Fruit fly (Drosophila melanogaster) whole organism, adult: ENCODE data around the gene Rlb1.
A peak's percentile ranks its signal among the peaks of the same experiment; 100 is the strongest.

Experiments
- CG11617 ChIP-seq: fragments of 200-800 bp; sonication (Bioruptor generic); optimal IDR thresholded peaks from 2 replicates; lab custom pipeline; 2017; ENCODE audit warnings: mild to moderate bottlenecking, missing biosample characterization, missing genetic modification reagents, missing genetic modification characterization
- CG12768 ChIP-seq: fragments of 200-800 bp; sonication (Bioruptor generic); optimal IDR thresholded peaks from 2 replicates; lab custom pipeline; 2017; ENCODE audit warnings: missing biosample characterization, missing genetic modification characterization, mild to moderate bottlenecking, moderate library complexity, missing genetic modification reagents
- CG14711 ChIP-seq: fragments of 200-800 bp; sonication (Bioruptor generic); optimal IDR thresholded peaks from 2 replicates; lab custom pipeline; 2018; ENCODE audit warnings: missing biosample characterization, mild to moderate bottlenecking, missing genetic modification characterization, moderate library complexity
- CG1620 ChIP-seq: fragments of 200-800 bp; sonication (Bioruptor generic); optimal IDR thresholded peaks from 2 replicates; lab custom pipeline; 2016; ENCODE audit warnings: missing biosample characterization, missing genetic modification characterization
- CG33017 ChIP-seq: fragments of 200-800 bp; sonication (Bioruptor generic); optimal IDR thresholded peaks from 2 replicates; lab custom pipeline; 2018; ENCODE audit warnings: missing biosample characterization, mild to moderate bottlenecking, missing genetic modification characterization, moderate library complexity
- CG5204 ChIP-seq: fragments of 200-800 bp; sonication (Bioruptor generic); optimal IDR thresholded peaks from 2 replicates; lab custom pipeline; 2016; ENCODE audit warnings: missing biosample characterization, missing genetic modification characterization
- CG7045 ChIP-seq: fragments of 200-800 bp; sonication (Bioruptor generic); optimal IDR thresholded peaks from 2 replicates; lab custom pipeline; 2017; ENCODE audit warnings: missing biosample characterization, mild to moderate bottlenecking, missing genetic modification characterization
- CG7101 ChIP-seq: fragments of 200-800 bp; sonication (Bioruptor generic); optimal IDR thresholded peaks from 2 replicates; lab custom pipeline; 2018; ENCODE audit warnings: missing biosample characterization, mild to moderate bottlenecking, missing genetic modification characterization, moderate library complexity
- Clk ChIP-seq: fragments of 200-800 bp; sonication (Bioruptor generic); optimal IDR thresholded peaks from 2 replicates; lab custom pipeline; 2017; ENCODE audit warnings: missing biosample characterization, missing genetic modification characterization
- Crg-1 ChIP-seq: fragments of 200-800 bp; sonication (Bioruptor generic); optimal IDR thresholded peaks from 2 replicates; lab custom pipeline; 2016; ENCODE audit warnings: missing biosample characterization, missing genetic modification characterization
- Hr96 ChIP-seq: fragments of 200-800 bp; sonication (Bioruptor generic); optimal IDR thresholded peaks from 2 replicates; lab custom pipeline; 2016; ENCODE audit warnings: missing biosample characterization, missing genetic modification characterization
- Mnt ChIP-seq: fragments of 200-800 bp; sonication (Bioruptor generic); optimal IDR thresholded peaks from 2 replicates; lab custom pipeline; 2016; ENCODE audit warnings: missing biosample characterization, mild to moderate bottlenecking, missing genetic modification characterization
- bab1 ChIP-seq: fragments of 200-800 bp; sonication (Bioruptor generic); optimal IDR thresholded peaks from 3 replicates; lab custom pipeline; 2019; ENCODE audit warnings: missing biosample characterization, mild to moderate bottlenecking, missing genetic modification characterization, moderate library complexity
- cic ChIP-seq: fragments of 200-800 bp; sonication (Bioruptor generic); optimal IDR thresholded peaks from 2 replicates; lab custom pipeline; 2017; ENCODE audit warnings: missing biosample characterization, mild to moderate bottlenecking, missing genetic modification characterization, moderate library complexity
- cnc ChIP-seq, 2 experiments: fragments of >200 bp; optimal IDR thresholded peaks; 2 replicates each; lab custom pipeline; 2017
- kay ChIP-seq: fragments of 200-800 bp; sonication (Bioruptor generic); peaks from one replicate; lab custom pipeline; 2016; ENCODE audit warnings: missing biosample characterization, missing genetic modification characterization, borderline replicate concordance
- ovo ChIP-seq: fragments of 200-800 bp; sonication (Bioruptor generic); optimal IDR thresholded peaks from 2 replicates; lab custom pipeline; 2016; ENCODE audit warnings: missing biosample characterization, missing genetic modification characterization
- pad ChIP-seq: fragments of 200-800 bp; sonication (Bioruptor generic); optimal IDR thresholded peaks from 3 replicates; lab custom pipeline; 2017; ENCODE audit warnings: missing biosample characterization, missing genetic modification characterization, mild to moderate bottlenecking, moderate library complexity, missing genetic modification reagents
- tj ChIP-seq: fragments of 200-800 bp; sonication (Bioruptor generic); optimal IDR thresholded peaks from 3 replicates; lab custom pipeline; 2017; ENCODE audit warnings: missing biosample characterization, mild to moderate bottlenecking, missing genetic modification characterization, moderate library complexity
- toe ChIP-seq: fragments of 200-800 bp; sonication (Bioruptor generic); optimal IDR thresholded peaks from 2 replicates; lab custom pipeline; 2016; ENCODE audit warnings: missing biosample characterization, missing genetic modification characterization

Gene Rlb1

dm6 chr3R:9500193-9501051 lies 12.7 kb upstream of the Rlb1 start:
- TF ChIP-seq CG12768 (GFP tag; lab: Kevin White, UChicago) (no peak), kay (GFP tag; lab: Kevin White, UChicago) (peak; percentile 37), Mnt (GFP tag; lab: Kevin White, UChicago) (no peak), tj (GFP tag; lab: Kevin White, UChicago) (peak; percentile 17), CG7045 (GFP tag; lab: Kevin White, UChicago) (no peak), CG5204 (GFP tag; lab: Kevin White, UChicago) (no peak), Hr96 (GFP tag; lab: Kevin White, UChicago) (no peak)

- TF ChIP-seq CG14711 (tag; lab: Kevin White, UChicago) (no peak), ovo (peak; percentile 34)
These were observed 11.4 kb upstream of the Rlb1 start for dm6 chr3R:9501489-9502415.

dm6 chr3R:9502416-9502763 lies 10.7 kb upstream of the Rlb1 start, which contains the start of gene RhoL:
Gene RhoL, minus strand, starts transcription at chr3R:9502581.
- peak; percentile 7 for TF ChIP-seq CG14711 (tag; lab: Kevin White, UChicago)
- no peak for TF ChIP-seq kay (GFP tag; lab: Kevin White, UChicago)
- no peak for TF ChIP-seq Clk (GFP tag; lab: Kevin White, UChicago)
- TF ChIP-seq CG11617 (GFP tag; lab: Kevin White, UChicago), result peak; percentile 8
- peak; percentile 47 for TF ChIP-seq tj (GFP tag; lab: Kevin White, UChicago)
- no peak for TF ChIP-seq Crg-1 (GFP tag; lab: Kevin White, UChicago)
- TF ChIP-seq Mnt (GFP tag; lab: Kevin White, UChicago), result peak; percentile 81
- TF ChIP-seq cic (GFP tag; lab: Kevin White, UChicago), result peak; percentile 82
- TF ChIP-seq CG12768 (GFP tag; lab: Kevin White, UChicago), result peak; percentile 79
- TF ChIP-seq bab1, result peak; percentile 67
- TF ChIP-seq CG1620 (GFP tag; lab: Kevin White, UChicago), result no peak
- peak; percentile 54 for TF ChIP-seq CG33017 (tag; lab: Kevin White, UChicago)

- TF ChIP-seq tj (GFP tag; lab: Kevin White, UChicago), result peak; percentile 49
- no peak for TF ChIP-seq CG5204 (GFP tag; lab: Kevin White, UChicago)
- peak; percentile 69 for TF ChIP-seq cic (GFP tag; lab: Kevin White, UChicago)
- peak; percentile 47 for TF ChIP-seq CG11617 (GFP tag; lab: Kevin White, UChicago)
- TF ChIP-seq CG1620 (GFP tag; lab: Kevin White, UChicago), result no peak
- peak; percentile 52 for TF ChIP-seq CG7045 (GFP tag; lab: Kevin White, UChicago)
- TF ChIP-seq toe, result no peak
- peak; percentile 39 for TF ChIP-seq CG7101 (tag; lab: Kevin White, UChicago)
- TF ChIP-seq CG12768 (GFP tag; lab: Kevin White, UChicago), result peak; percentile 60
- TF ChIP-seq bab1, result no peak
- TF ChIP-seq Crg-1 (GFP tag; lab: Kevin White, UChicago), result no peak
- peak; percentile 42 for TF ChIP-seq Mnt (GFP tag; lab: Kevin White, UChicago)
- no peak for TF ChIP-seq Clk (GFP tag; lab: Kevin White, UChicago)
- TF ChIP-seq CG33017 (tag; lab: Kevin White, UChicago), result peak; percentile 17
- TF ChIP-seq cnc (optimal IDR thresholded peaks at IDR 0.05; lab: Kevin White, UChicago), result no peak
- no peak for TF ChIP-seq CG14711 (tag; lab: Kevin White, UChicago)
These were observed 9.6 kb upstream of the Rlb1 start for dm6 chr3R:9503329-9504088.

- TF ChIP-seq CG14711 (tag; lab: Kevin White, UChicago) (peak; percentile 50), cic (GFP tag; lab: Kevin White, UChicago) (no peak), Crg-1 (GFP tag; lab: Kevin White, UChicago) (no peak), bab1 (peak; percentile 66), Clk (GFP tag; lab: Kevin White, UChicago) (no peak), tj (GFP tag; lab: Kevin White, UChicago) (no peak), toe (no peak), CG1620 (GFP tag; lab: Kevin White, UChicago) (no peak), cnc (optimal IDR thresholded peaks at IDR 0.05; lab: Kevin White, UChicago) (no peak), pad (GFP tag; lab: Kevin White, UChicago) (no peak), CG7045 (GFP tag; lab: Kevin White, UChicago) (no peak), CG12768 (GFP tag; lab: Kevin White, UChicago) (no peak), Mnt (GFP tag; lab: Kevin White, UChicago) (peak; percentile 38), kay (GFP tag; lab: Kevin White, UChicago) (peak; percentile 93), CG11617 (GFP tag; lab: Kevin White, UChicago) (no peak), ovo (no peak), Hr96 (GFP tag; lab: Kevin White, UChicago) (no peak), CG5204 (GFP tag; lab: Kevin White, UChicago) (no peak), CG7101 (tag; lab: Kevin White, UChicago) (no peak), CG33017 (tag; lab: Kevin White, UChicago) (no peak)
These were observed 8.8 kb upstream of the Rlb1 start, which contains the start of gene CG8149 for dm6 chr3R:9504355-9504754. Gene CG8149, plus strand, starts transcription at chr3R:9504656.
